Worm (Caenorhabditis elegans) whole organism, mixed stage, embryonic: ENCODE data around the gene Y43F8C.11.

Source experiments
- M03D4.4 ChIP-seq: sonication (generic microtip); optimal IDR thresholded peaks from 2 replicates; lab custom pipeline; 2017; ENCODE audit warnings: mild to moderate bottlenecking, missing genetic modification characterization, missing compliant biosample characterization
- bed-3 ChIP-seq: fragments of 200-800 bp; sonication (Bioruptor generic); optimal IDR thresholded peaks from 3 replicates; lab custom pipeline; 2018; ENCODE audit warnings: mild to moderate bottlenecking, missing genetic modification characterization, moderate library complexity, missing compliant biosample characterization
- blmp-1 ChIP-seq: fragments of 150-350 bp; optimal IDR thresholded peaks from 2 replicates; lab custom pipeline; 2014; ENCODE audit warnings: missing biosample characterization, missing genetic modification characterization
- ceh-39 ChIP-seq: fragments of 150-350 bp; optimal IDR thresholded peaks from 2 replicates; lab custom pipeline; 2014; ENCODE audit warnings: missing biosample characterization, missing genetic modification characterization
- ceh-43 ChIP-seq: fragments of 200-800 bp; sonication (Bioruptor generic); optimal IDR thresholded peaks from 2 replicates; lab custom pipeline; 2018; ENCODE audit warnings: mild to moderate bottlenecking, missing genetic modification characterization, moderate library complexity, missing compliant biosample characterization
- ceh-83 ChIP-seq: fragments of 200-800 bp; sonication (Bioruptor generic); optimal IDR thresholded peaks from 2 replicates; lab custom pipeline; 2018; ENCODE audit warnings: mild to moderate bottlenecking, missing genetic modification characterization, missing compliant biosample characterization
- ces-1 ChIP-seq: fragments of 150-350 bp; optimal IDR thresholded peaks from 2 replicates; lab custom pipeline; 2014; ENCODE audit warnings: missing biosample characterization, missing genetic modification reagents, missing genetic modification characterization
- cnd-1 ChIP-seq: fragments of 200-800 bp; sonication (Bioruptor generic); optimal IDR thresholded peaks from 2 replicates; lab custom pipeline; 2018; ENCODE audit warnings: mild to moderate bottlenecking, missing genetic modification characterization, missing compliant biosample characterization
- drap-1 ChIP-seq: fragments of 200-800 bp; sonication (Bioruptor generic); optimal IDR thresholded peaks from 3 replicates; lab custom pipeline; 2018; ENCODE audit warnings: mild to moderate bottlenecking, missing genetic modification characterization, missing compliant biosample characterization
- elt-1 ChIP-seq: sonication (generic microtip); optimal IDR thresholded peaks from 2 replicates; lab custom pipeline; 2017; ENCODE audit warnings: missing genetic modification characterization, mild to moderate bottlenecking, missing compliant biosample characterization, antibody characterized with exemption, moderate library complexity, borderline replicate concordance; ENCODE audit not compliant: insufficient read depth
- elt-3 ChIP-seq: fragments of 150-350 bp; optimal IDR thresholded peaks from 2 replicates; lab custom pipeline; 2014; ENCODE audit warnings: missing biosample characterization, missing genetic modification characterization
- flh-1 ChIP-seq: fragments of 200-800 bp; sonication (Bioruptor generic); optimal IDR thresholded peaks from 2 replicates; lab custom pipeline; 2018; ENCODE audit warnings: mild to moderate bottlenecking, missing genetic modification characterization, moderate library complexity, missing compliant biosample characterization
- ham-2 ChIP-seq: fragments of 200-800 bp; sonication (Bioruptor generic); optimal IDR thresholded peaks from 2 replicates; lab custom pipeline; 2018; ENCODE audit warnings: mild to moderate bottlenecking, missing genetic modification characterization, missing compliant biosample characterization
- hlh-1 ChIP-seq: fragments of 150-350 bp; optimal IDR thresholded peaks from 2 replicates; lab custom pipeline; 2014; ENCODE audit warnings: missing biosample characterization, missing genetic modification reagents, missing genetic modification characterization
- lin-13 ChIP-seq: fragments of 150-350 bp; optimal IDR thresholded peaks from 2 replicates; lab custom pipeline; 2014; ENCODE audit warnings: missing biosample characterization, missing genetic modification characterization
- lin-32 ChIP-seq: fragments of 200-800 bp; sonication (Bioruptor generic); optimal IDR thresholded peaks from 2 replicates; lab custom pipeline; 2018; ENCODE audit warnings: mild to moderate bottlenecking, missing genetic modification characterization, missing compliant biosample characterization
- lsy-2 ChIP-seq: fragments of 150-350 bp; optimal IDR thresholded peaks from 2 replicates; lab custom pipeline; 2014; ENCODE audit warnings: missing biosample characterization, missing genetic modification characterization
- mab-5 ChIP-seq: fragments of 150-350 bp; optimal IDR thresholded peaks from 2 replicates; lab custom pipeline; 2014; ENCODE audit warnings: missing biosample characterization, missing genetic modification characterization
- mep-1 ChIP-seq: fragments of 150-350 bp; optimal IDR thresholded peaks from 2 replicates; lab custom pipeline; 2017; ENCODE audit warnings: missing biosample characterization, missing genetic modification reagents, missing genetic modification characterization, inconsistent platforms
- mls-2 ChIP-seq: sonication (generic microtip); optimal IDR thresholded peaks from 2 replicates; lab custom pipeline; 2016; ENCODE audit warnings: mild to moderate bottlenecking, missing genetic modification characterization, moderate library complexity, missing compliant biosample characterization
- nhr-12 ChIP-seq: fragments of 150-350 bp; optimal IDR thresholded peaks from 2 replicates; lab custom pipeline; 2014; ENCODE audit warnings: missing biosample characterization, missing genetic modification characterization
- nhr-2 ChIP-seq: fragments of 150-350 bp; optimal IDR thresholded peaks from 2 replicates; lab custom pipeline; 2014; ENCODE audit warnings: missing biosample characterization, missing genetic modification characterization
- nhr-237 ChIP-seq: fragments of 150-350 bp; optimal IDR thresholded peaks from 2 replicates; lab custom pipeline; 2014; ENCODE audit warnings: missing biosample characterization, missing genetic modification characterization
- nhr-28 ChIP-seq: fragments of 150-350 bp; optimal IDR thresholded peaks from 2 replicates; lab custom pipeline; 2014; ENCODE audit warnings: missing biosample characterization, missing genetic modification characterization
- nhr-76 ChIP-seq: sonication (generic microtip); optimal IDR thresholded peaks from 2 replicates; lab custom pipeline; 2017; ENCODE audit warnings: missing biosample characterization, missing genetic modification characterization
- pha-4 ChIP-seq: fragments of 150-350 bp; optimal IDR thresholded peaks from 2 replicates; lab custom pipeline; 2018; ENCODE audit warnings: missing biosample characterization, missing genetic modification reagents, missing genetic modification characterization
- sem-2 ChIP-seq: fragments of 200-800 bp; sonication (Bioruptor generic); optimal IDR thresholded peaks from 2 replicates; lab custom pipeline; 2018; ENCODE audit warnings: mild to moderate bottlenecking, missing genetic modification characterization, missing compliant biosample characterization
- snpc-4 ChIP-seq: fragments of 150-350 bp; optimal IDR thresholded peaks from 2 replicates; lab custom pipeline; 2014; ENCODE audit warnings: missing biosample characterization, missing genetic modification characterization
- sptf-1 ChIP-seq: sonication (generic microtip); optimal IDR thresholded peaks from 2 replicates; lab custom pipeline; 2017; ENCODE audit warnings: mild to moderate bottlenecking, missing genetic modification characterization, moderate library complexity, missing compliant biosample characterization
- tbx-8 ChIP-seq: fragments of 200-800 bp; sonication (Bioruptor generic); optimal IDR thresholded peaks from 2 replicates; lab custom pipeline; 2018; ENCODE audit warnings: mild to moderate bottlenecking, missing genetic modification characterization, moderate library complexity, missing compliant biosample characterization
- unc-120 ChIP-seq: sonication (generic microtip); optimal IDR thresholded peaks from 2 replicates; lab custom pipeline; 2017; ENCODE audit warnings: missing genetic modification characterization, missing compliant biosample characterization; ENCODE audit not compliant: poor library complexity, severe bottlenecking
- unc-39 ChIP-seq: fragments of 150-350 bp; optimal IDR thresholded peaks from 2 replicates; lab custom pipeline; 2014; ENCODE audit warnings: missing biosample characterization, missing genetic modification characterization
- unc-62 ChIP-seq: fragments of 150-350 bp; optimal IDR thresholded peaks from 2 replicates; lab custom pipeline; 2014; ENCODE audit warnings: missing biosample characterization, missing genetic modification reagents, missing genetic modification characterization
- zip-8 ChIP-seq: fragments of 150-350 bp; optimal IDR thresholded peaks from 2 replicates; lab custom pipeline; 2014; ENCODE audit warnings: missing biosample characterization, missing genetic modification characterization
- ztf-11 ChIP-seq: fragments of 150-350 bp; optimal IDR thresholded peaks from 2 replicates; lab custom pipeline; 2014; ENCODE audit warnings: missing biosample characterization, missing genetic modification characterization

Y43F8C.11 gene

ce11 chrV:19669959-19670358 is at the start of gene Y43F8C.11:
Y43F8C.11 (plus strand) TSS chrV:19670259.
- no peak for TF ChIP-seq elt-1 (tag; lab: Kevin White, UChicago)
- no peak for TF ChIP-seq M03D4.4 (tag; lab: Kevin White, UChicago)
- no peak for TF ChIP-seq blmp-1 (tag; lab: Kevin White, UChicago)
- no peak for TF ChIP-seq flh-1 (GFP tag; lab: Kevin White, UChicago)
- TF ChIP-seq tbx-8 = no peak
- no peak for TF ChIP-seq nhr-28
- no peak for TF ChIP-seq zip-8
- TF ChIP-seq nhr-76 (tag; lab: Kevin White, UChicago) = no peak
- TF ChIP-seq, all 35 proteins: peak for 0

ce11 chrV:19622440-19622914 is 47.6 kb upstream of the Y43F8C.11 start, which contains the start of gene Y43F8C.3:
Y43F8C.3 (minus strand) TSS chrV:19622626.
- TF ChIP-seq lin-32 (GFP tag; lab: Kevin White, UChicago) = peak; percentile 40
- peak; percentile 75 for TF ChIP-seq ham-2 (GFP tag; lab: Kevin White, UChicago)
- TF ChIP-seq drap-1 (GFP tag; lab: Kevin White, UChicago) = peak; percentile 96
- TF ChIP-seq bed-3 (GFP tag; lab: Kevin White, UChicago) = no peak
- no peak for TF ChIP-seq flh-1 (GFP tag; lab: Kevin White, UChicago)
- peak; percentile 72 for TF ChIP-seq unc-120 (tag; lab: Kevin White, UChicago)
- peak; percentile 9 for TF ChIP-seq unc-62 (GFP tag; lab: Kevin White, UChicago)
- TF ChIP-seq sptf-1 (tag; lab: Kevin White, UChicago) = peak; percentile 64
- peak; percentile 68 for TF ChIP-seq mls-2 (tag; lab: Kevin White, UChicago)
- TF ChIP-seq blmp-1 (tag; lab: Kevin White, UChicago) = no peak
- peak; percentile 6 for TF ChIP-seq pha-4 (tag; lab: Kevin White, UChicago)
- TF ChIP-seq ceh-83 (GFP tag; lab: Kevin White, UChicago) = no peak
- no peak for TF ChIP-seq ceh-39 (tag; lab: Kevin White, UChicago)
- no peak for TF ChIP-seq zip-8
- no peak for TF ChIP-seq nhr-2 (tag; lab: Kevin White, UChicago)
- peak; percentile 32 for TF ChIP-seq lin-13 (tag; lab: Kevin White, UChicago)
- TF ChIP-seq ces-1 (GFP tag; lab: Kevin White, UChicago) = peak; percentile 35
- no peak for TF ChIP-seq ztf-11
- TF ChIP-seq unc-39 (tag; lab: Kevin White, UChicago) = peak; percentile 12
- TF ChIP-seq elt-3 (tag; lab: Kevin White, UChicago) = no peak
- TF ChIP-seq M03D4.4 (tag; lab: Kevin White, UChicago) = no peak
- no peak for TF ChIP-seq tbx-8
- no peak for TF ChIP-seq mab-5
- TF ChIP-seq nhr-237 (tag; lab: Kevin White, UChicago) = peak; percentile 66
- peak; percentile 11 for TF ChIP-seq cnd-1 (tag; lab: Kevin White, UChicago)
- no peak for TF ChIP-seq elt-1 (tag; lab: Kevin White, UChicago)
- TF ChIP-seq nhr-28 = no peak
- TF ChIP-seq snpc-4 = no peak
- TF ChIP-seq nhr-12 = no peak
- TF ChIP-seq nhr-76 (tag; lab: Kevin White, UChicago) = no peak
- no peak for TF ChIP-seq ceh-43 (GFP tag; lab: Kevin White, UChicago)
- TF ChIP-seq hlh-1 (tag; lab: Kevin White, UChicago) = no peak
- no peak for TF ChIP-seq sem-2 (GFP tag; lab: Kevin White, UChicago)
- TF ChIP-seq mep-1 (tag; lab: Kevin White, UChicago) = peak; percentile 26
- TF ChIP-seq lsy-2 (tag; lab: Kevin White, UChicago) = peak; percentile 41
- TF ChIP-seq, all 35 proteins: peak for 15

ce11 chrV:19623523-19624312 is 46.3 kb upstream of the Y43F8C.11 start:
- TF ChIP-seq elt-1 (tag; lab: Kevin White, UChicago) = peak; percentile 64
- TF ChIP-seq ham-2 (GFP tag; lab: Kevin White, UChicago) = peak; percentile 36
- TF ChIP-seq lin-13 (tag; lab: Kevin White, UChicago) = no peak
